Fruit fly (Drosophila melanogaster): Measurements from ENCODE around the gene CG5181.

The CG5181 gene

dm6 chr2L:7386555-7387420, 22.8 kb downstream of the CG5181 start:
- TF ChIP-seq CTCF (optimal IDR thresholded peaks at IDR 0.05) (no peak), CG8478 (optimal IDR thresholded peaks at IDR 0.05) (no peak)

dm6 chr2L:7377402-7377801, 32.2 kb downstream of the CG5181 start, which contains the start of gene ninaC:
Gene ninaC, plus strand, starts transcription at chr2L:7377702.
- TF ChIP-seq CG8478 (optimal IDR thresholded peaks at IDR 0.05) (no peak), CTCF (optimal IDR thresholded peaks at IDR 0.05) (no peak)

dm6 chr2L:7376157-7376556, 33.5 kb downstream of the CG5181 start:
- no peak for TF ChIP-seq CTCF (optimal IDR thresholded peaks at IDR 0.05)
- no peak for TF ChIP-seq CG8478 (optimal IDR thresholded peaks at IDR 0.05)

dm6 chr2L:7363079-7363478, 46.5 kb downstream of the CG5181 start, which contains the start of gene Wnt10:
Gene Wnt10, plus strand, starts transcription at chr2L:7363379.
- TF ChIP-seq CTCF (optimal IDR thresholded peaks at IDR 0.05) (no peak), CG8478 (optimal IDR thresholded peaks at IDR 0.05) (no peak)

dm6 chr2L:7358788-7359187, 50.8 kb downstream of the CG5181 start:
- TF ChIP-seq CG8478 (optimal IDR thresholded peaks at IDR 0.05) (no peak), CTCF (optimal IDR thresholded peaks at IDR 0.05) (no peak)

Measured in S2 (cell line).